Worm (Caenorhabditis elegans) whole organism, young adult: ENCODE measurements around the gene srd-46.

Experiments
- nfya-1 ChIP-seq: sonication (generic microtip); optimal IDR thresholded peaks from 2 replicates; lab custom pipeline; 2017; ENCODE audit warnings: antibody characterized with exemption, missing compliant biosample characterization, missing genetic modification characterization, borderline replicate concordance; ENCODE audit not compliant: insufficient read depth
- zfh-2 ChIP-seq: fragments of 200-800 bp; sonication (Bioruptor generic); conservative IDR thresholded peaks from 2 replicates; pipeline ENCODE4 v1.3.6; 2022; ENCODE audit warnings: missing genetic modification reagents, missing genetic modification characterization, missing compliant biosample characterization
- ztf-6 ChIP-seq: fragments of 200-800 bp; sonication (Bioruptor generic); IDR thresholded peaks from 2 replicates; pipeline ENCODE4 v1.3.6; 2022; ENCODE audit warnings: missing genetic modification reagents, missing genetic modification characterization, missing compliant biosample characterization

- TF ChIP-seq nfya-1 (no peak), zfh-2 (GFP tag; lab: Robert Waterston, UW) (no peak), ztf-6 (GFP tag; lab: Robert Waterston, UW) (no peak)
These were observed 10.5 kb upstream of the srd-46 start, which contains the start of gene F17A2.13 for ce11 chrX:12321357-12321756.
